Worm (Caenorhabditis elegans) whole organism, mixed stage, embryonic: ENCODE results near the gene K12D9.1.

ENCODE experiments used
- M03D4.4 ChIP-seq: sonication (generic microtip); optimal IDR thresholded peaks from 2 replicates; lab custom pipeline; 2017; ENCODE audit warnings: mild to moderate bottlenecking, missing genetic modification characterization, missing compliant biosample characterization
- bed-3 ChIP-seq: fragments of 200-800 bp; sonication (Bioruptor generic); optimal IDR thresholded peaks from 3 replicates; lab custom pipeline; 2018; ENCODE audit warnings: mild to moderate bottlenecking, missing genetic modification characterization, moderate library complexity, missing compliant biosample characterization
- blmp-1 ChIP-seq: fragments of 150-350 bp; optimal IDR thresholded peaks from 2 replicates; lab custom pipeline; 2014; ENCODE audit warnings: missing biosample characterization, missing genetic modification characterization
- ceh-39 ChIP-seq: fragments of 150-350 bp; optimal IDR thresholded peaks from 2 replicates; lab custom pipeline; 2014; ENCODE audit warnings: missing biosample characterization, missing genetic modification characterization
- ceh-43 ChIP-seq: fragments of 200-800 bp; sonication (Bioruptor generic); optimal IDR thresholded peaks from 2 replicates; lab custom pipeline; 2018; ENCODE audit warnings: mild to moderate bottlenecking, missing genetic modification characterization, moderate library complexity, missing compliant biosample characterization
- ceh-83 ChIP-seq: fragments of 200-800 bp; sonication (Bioruptor generic); optimal IDR thresholded peaks from 2 replicates; lab custom pipeline; 2018; ENCODE audit warnings: mild to moderate bottlenecking, missing genetic modification characterization, missing compliant biosample characterization
- ces-1 ChIP-seq: fragments of 150-350 bp; optimal IDR thresholded peaks from 2 replicates; lab custom pipeline; 2014; ENCODE audit warnings: missing biosample characterization, missing genetic modification reagents, missing genetic modification characterization
- drap-1 ChIP-seq: fragments of 200-800 bp; sonication (Bioruptor generic); optimal IDR thresholded peaks from 3 replicates; lab custom pipeline; 2018; ENCODE audit warnings: mild to moderate bottlenecking, missing genetic modification characterization, missing compliant biosample characterization
- elt-1 ChIP-seq: sonication (generic microtip); optimal IDR thresholded peaks from 2 replicates; lab custom pipeline; 2017; ENCODE audit warnings: missing genetic modification characterization, mild to moderate bottlenecking, missing compliant biosample characterization, antibody characterized with exemption, moderate library complexity, borderline replicate concordance; ENCODE audit not compliant: insufficient read depth
- elt-3 ChIP-seq: fragments of 150-350 bp; optimal IDR thresholded peaks from 2 replicates; lab custom pipeline; 2014; ENCODE audit warnings: missing biosample characterization, missing genetic modification characterization
- flh-1 ChIP-seq: fragments of 200-800 bp; sonication (Bioruptor generic); optimal IDR thresholded peaks from 2 replicates; lab custom pipeline; 2018; ENCODE audit warnings: mild to moderate bottlenecking, missing genetic modification characterization, moderate library complexity, missing compliant biosample characterization
- ham-2 ChIP-seq: fragments of 200-800 bp; sonication (Bioruptor generic); optimal IDR thresholded peaks from 2 replicates; lab custom pipeline; 2018; ENCODE audit warnings: mild to moderate bottlenecking, missing genetic modification characterization, missing compliant biosample characterization
- hlh-1 ChIP-seq: fragments of 150-350 bp; optimal IDR thresholded peaks from 2 replicates; lab custom pipeline; 2014; ENCODE audit warnings: missing biosample characterization, missing genetic modification reagents, missing genetic modification characterization
- lin-13 ChIP-seq: fragments of 150-350 bp; optimal IDR thresholded peaks from 2 replicates; lab custom pipeline; 2014; ENCODE audit warnings: missing biosample characterization, missing genetic modification characterization
- lin-32 ChIP-seq: fragments of 200-800 bp; sonication (Bioruptor generic); optimal IDR thresholded peaks from 2 replicates; lab custom pipeline; 2018; ENCODE audit warnings: mild to moderate bottlenecking, missing genetic modification characterization, missing compliant biosample characterization
- lsy-2 ChIP-seq: fragments of 150-350 bp; optimal IDR thresholded peaks from 2 replicates; lab custom pipeline; 2014; ENCODE audit warnings: missing biosample characterization, missing genetic modification characterization
- mab-5 ChIP-seq: fragments of 150-350 bp; optimal IDR thresholded peaks from 2 replicates; lab custom pipeline; 2014; ENCODE audit warnings: missing biosample characterization, missing genetic modification characterization
- mep-1 ChIP-seq: fragments of 150-350 bp; optimal IDR thresholded peaks from 2 replicates; lab custom pipeline; 2017; ENCODE audit warnings: missing biosample characterization, missing genetic modification reagents, missing genetic modification characterization, inconsistent platforms
- mls-2 ChIP-seq: sonication (generic microtip); optimal IDR thresholded peaks from 2 replicates; lab custom pipeline; 2016; ENCODE audit warnings: mild to moderate bottlenecking, missing genetic modification characterization, moderate library complexity, missing compliant biosample characterization
- nhr-12 ChIP-seq: fragments of 150-350 bp; optimal IDR thresholded peaks from 2 replicates; lab custom pipeline; 2014; ENCODE audit warnings: missing biosample characterization, missing genetic modification characterization
- nhr-2 ChIP-seq: fragments of 150-350 bp; optimal IDR thresholded peaks from 2 replicates; lab custom pipeline; 2014; ENCODE audit warnings: missing biosample characterization, missing genetic modification characterization
- nhr-237 ChIP-seq: fragments of 150-350 bp; optimal IDR thresholded peaks from 2 replicates; lab custom pipeline; 2014; ENCODE audit warnings: missing biosample characterization, missing genetic modification characterization
- nhr-28 ChIP-seq: fragments of 150-350 bp; optimal IDR thresholded peaks from 2 replicates; lab custom pipeline; 2014; ENCODE audit warnings: missing biosample characterization, missing genetic modification characterization
- nhr-76 ChIP-seq: sonication (generic microtip); optimal IDR thresholded peaks from 2 replicates; lab custom pipeline; 2017; ENCODE audit warnings: missing biosample characterization, missing genetic modification characterization
- pha-4 ChIP-seq: fragments of 150-350 bp; optimal IDR thresholded peaks from 2 replicates; lab custom pipeline; 2018; ENCODE audit warnings: missing biosample characterization, missing genetic modification reagents, missing genetic modification characterization
- sem-2 ChIP-seq: fragments of 200-800 bp; sonication (Bioruptor generic); optimal IDR thresholded peaks from 2 replicates; lab custom pipeline; 2018; ENCODE audit warnings: mild to moderate bottlenecking, missing genetic modification characterization, missing compliant biosample characterization
- sptf-1 ChIP-seq: sonication (generic microtip); optimal IDR thresholded peaks from 2 replicates; lab custom pipeline; 2017; ENCODE audit warnings: mild to moderate bottlenecking, missing genetic modification characterization, moderate library complexity, missing compliant biosample characterization
- tbx-8 ChIP-seq: fragments of 200-800 bp; sonication (Bioruptor generic); optimal IDR thresholded peaks from 2 replicates; lab custom pipeline; 2018; ENCODE audit warnings: mild to moderate bottlenecking, missing genetic modification characterization, moderate library complexity, missing compliant biosample characterization
- unc-120 ChIP-seq: sonication (generic microtip); optimal IDR thresholded peaks from 2 replicates; lab custom pipeline; 2017; ENCODE audit warnings: missing genetic modification characterization, missing compliant biosample characterization; ENCODE audit not compliant: poor library complexity, severe bottlenecking
- unc-39 ChIP-seq: fragments of 150-350 bp; optimal IDR thresholded peaks from 2 replicates; lab custom pipeline; 2014; ENCODE audit warnings: missing biosample characterization, missing genetic modification characterization
- unc-62 ChIP-seq: fragments of 150-350 bp; optimal IDR thresholded peaks from 2 replicates; lab custom pipeline; 2014; ENCODE audit warnings: missing biosample characterization, missing genetic modification reagents, missing genetic modification characterization
- zip-8 ChIP-seq: fragments of 150-350 bp; optimal IDR thresholded peaks from 2 replicates; lab custom pipeline; 2014; ENCODE audit warnings: missing biosample characterization, missing genetic modification characterization
- ztf-11 ChIP-seq: fragments of 150-350 bp; optimal IDR thresholded peaks from 2 replicates; lab custom pipeline; 2014; ENCODE audit warnings: missing biosample characterization, missing genetic modification characterization

K12D9.1 gene

DNA sequence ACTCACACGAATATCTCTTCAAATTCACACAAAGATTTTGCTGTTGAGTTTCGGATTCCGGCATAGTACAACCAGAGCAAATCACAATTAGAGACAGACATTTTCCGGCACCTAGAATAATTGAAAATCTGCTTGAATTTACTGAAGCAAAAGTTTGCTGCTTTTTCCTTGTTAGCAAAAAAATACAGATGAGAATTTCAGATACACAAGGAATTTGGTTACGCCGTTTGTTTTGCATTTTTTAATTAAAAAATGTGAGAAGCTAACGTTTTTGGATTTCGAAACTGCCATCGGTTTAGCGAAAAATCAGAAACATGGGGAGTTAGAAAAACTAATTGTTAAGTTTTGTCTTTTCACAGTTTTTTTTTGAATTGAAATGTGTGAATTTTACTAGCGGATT is 34.3 kb upstream of the K12D9.1 start, which contains the start of gene srw-118:
srw-118 (minus strand) TSS at position 101 of the 400 bp plus-strand sequence.
- no peak for TF ChIP-seq ham-2 (GFP tag; lab: Kevin White, UChicago)
- no peak for TF ChIP-seq M03D4.4 (tag; lab: Kevin White, UChicago)
- no peak for TF ChIP-seq bed-3 (GFP tag; lab: Kevin White, UChicago)
- TF ChIP-seq lin-13, result no peak
- TF ChIP-seq zip-8, result no peak
- no peak for TF ChIP-seq mls-2 (tag; lab: Kevin White, UChicago)
- no peak for TF ChIP-seq elt-3
- TF ChIP-seq ceh-39 (tag; lab: Kevin White, UChicago), result no peak
- no peak for TF ChIP-seq lsy-2
- no peak for TF ChIP-seq unc-120
- TF ChIP-seq ceh-83 (GFP tag; lab: Kevin White, UChicago), result no peak
- no peak for TF ChIP-seq flh-1
- no peak for TF ChIP-seq nhr-237
- TF ChIP-seq, all 35 proteins: peak for 0

DNA sequence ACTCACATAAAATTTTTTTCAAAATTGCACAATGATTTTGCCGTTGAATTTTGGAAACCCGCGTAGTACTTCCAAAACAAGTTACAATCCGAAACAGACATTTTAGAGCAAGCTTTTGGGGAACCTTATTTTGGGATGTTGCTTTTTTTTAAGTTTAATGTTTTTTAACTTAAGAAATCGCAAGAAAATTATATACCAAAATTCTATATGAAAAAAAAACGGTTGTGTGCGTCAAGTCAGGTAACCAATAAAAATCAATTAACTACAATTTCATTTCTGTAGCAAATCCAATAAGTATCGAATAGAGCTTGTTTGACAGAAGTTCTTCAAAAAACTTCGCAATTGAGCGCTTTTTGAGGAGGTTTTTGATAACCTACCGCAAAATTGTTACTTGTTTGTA is 30.9 kb upstream of the K12D9.1 start, which contains the start of gene srw-117:
srw-117 (minus strand) TSS at position 101 of the 400 bp plus-strand sequence.
- no peak for TF ChIP-seq flh-1
- TF ChIP-seq nhr-28 (tag; lab: Kevin White, UChicago), result no peak
- no peak for TF ChIP-seq ceh-43
- no peak for TF ChIP-seq sptf-1
- no peak for TF ChIP-seq zip-8
- TF ChIP-seq ztf-11, result no peak
- TF ChIP-seq nhr-2, result no peak
- TF ChIP-seq drap-1 (GFP tag; lab: Kevin White, UChicago), result no peak
- no peak for TF ChIP-seq lsy-2

DNA sequence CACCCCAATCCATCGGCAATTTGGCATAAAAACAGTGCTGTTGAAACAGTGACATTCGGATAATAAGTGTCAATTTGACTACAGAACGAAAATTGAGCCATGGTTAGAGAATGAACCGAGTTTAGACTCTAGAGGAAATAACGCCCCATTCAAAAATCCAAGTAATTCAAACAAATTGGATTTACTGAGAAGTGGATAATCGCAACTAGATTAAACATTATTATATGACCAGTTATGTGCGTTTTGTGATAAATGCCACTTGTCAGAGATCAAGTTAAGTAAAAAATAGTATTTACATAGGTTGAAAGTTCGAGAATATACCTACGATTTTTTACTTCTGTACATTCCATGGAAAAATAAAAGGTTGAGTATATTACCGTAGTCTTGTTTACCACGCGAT is 29.0 kb upstream of the K12D9.1 start, which contains the start of gene srw-139:
srw-139 (minus strand) TSS at position 101 of the 400 bp plus-strand sequence.
- TF ChIP-seq pha-4 (tag; lab: Kevin White, UChicago), result no peak
- no peak for TF ChIP-seq lin-32 (GFP tag; lab: Kevin White, UChicago)
- TF ChIP-seq nhr-76 (tag; lab: Kevin White, UChicago), result no peak
- no peak for TF ChIP-seq sptf-1
- TF ChIP-seq tbx-8 (GFP tag; lab: Kevin White, UChicago), result no peak
- no peak for TF ChIP-seq sem-2
- TF ChIP-seq ztf-11, result no peak
- no peak for TF ChIP-seq mab-5 (tag; lab: Kevin White, UChicago)
- no peak for TF ChIP-seq zip-8
- TF ChIP-seq mep-1 (tag; lab: Kevin White, UChicago), result no peak
- TF ChIP-seq blmp-1 (tag; lab: Kevin White, UChicago), result no peak
- no peak for TF ChIP-seq nhr-2
- TF ChIP-seq hlh-1, result no peak
- TF ChIP-seq elt-3, result no peak
- no peak for TF ChIP-seq ceh-39 (tag; lab: Kevin White, UChicago)
- no peak for TF ChIP-seq bed-3 (GFP tag; lab: Kevin White, UChicago)
- TF ChIP-seq ces-1 (GFP tag; lab: Kevin White, UChicago), result no peak
- TF ChIP-seq, all 35 proteins: peak for 0

DNA sequence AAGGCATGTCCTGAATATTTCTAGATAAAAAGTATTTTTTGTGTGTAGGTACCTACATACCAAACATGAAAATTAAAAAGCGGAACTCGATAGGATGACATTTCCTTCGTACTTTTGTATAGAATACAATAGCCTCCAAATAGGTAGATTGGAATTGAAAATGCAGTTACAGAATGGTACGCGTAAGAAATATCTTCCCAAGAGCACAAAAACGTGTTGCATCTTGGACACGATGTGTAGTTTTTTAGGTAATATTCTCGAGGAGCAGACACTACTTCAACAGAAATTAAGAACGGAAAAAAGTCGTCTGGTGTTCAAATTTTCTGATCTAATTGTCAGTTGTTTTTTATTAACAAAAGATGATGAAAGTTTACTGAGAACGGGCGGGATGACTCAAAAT is 26.9 kb upstream of the K12D9.1 start, which contains the start of gene srh-85:
srh-85 (minus strand) TSS at position 101 of the 400 bp plus-strand sequence.
- TF ChIP-seq unc-39 (tag; lab: Kevin White, UChicago), result no peak
- no peak for TF ChIP-seq M03D4.4 (tag; lab: Kevin White, UChicago)
- no peak for TF ChIP-seq nhr-76 (tag; lab: Kevin White, UChicago)
- TF ChIP-seq mep-1 (tag; lab: Kevin White, UChicago), result no peak
- TF ChIP-seq ham-2 (GFP tag; lab: Kevin White, UChicago), result no peak
- TF ChIP-seq nhr-12 (tag; lab: Kevin White, UChicago), result no peak
- TF ChIP-seq elt-1 (tag; lab: Kevin White, UChicago), result no peak
- TF ChIP-seq nhr-28 (tag; lab: Kevin White, UChicago), result no peak
- no peak for TF ChIP-seq ceh-39 (tag; lab: Kevin White, UChicago)
- TF ChIP-seq drap-1 (GFP tag; lab: Kevin White, UChicago), result no peak
- no peak for TF ChIP-seq ces-1 (GFP tag; lab: Kevin White, UChicago)
- TF ChIP-seq lsy-2, result no peak

DNA sequence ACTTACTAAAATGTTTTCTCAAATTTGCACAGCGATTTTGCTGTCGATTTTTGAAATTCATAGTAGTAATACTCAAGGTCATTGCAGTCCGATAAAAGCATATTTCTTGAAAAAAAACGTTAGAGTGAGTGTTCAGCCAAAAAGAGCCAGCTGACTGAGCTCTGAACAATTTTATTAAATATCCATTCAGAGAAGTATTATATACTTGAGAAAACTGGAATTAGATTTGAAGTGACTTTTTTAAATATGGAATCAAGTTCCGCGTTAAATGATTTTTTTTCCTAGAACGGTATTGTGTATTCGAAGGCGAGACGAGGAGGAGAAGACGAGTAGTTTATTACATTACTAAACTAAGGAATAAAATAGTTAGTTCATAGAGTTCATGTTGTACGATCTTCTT is 22.8 kb upstream of the K12D9.1 start, which contains the start of gene srw-121:
srw-121 (minus strand) TSS at position 101 of the 400 bp plus-strand sequence.
- TF ChIP-seq pha-4 (tag; lab: Kevin White, UChicago) (no peak), unc-120 (no peak), mab-5 (tag; lab: Kevin White, UChicago) (no peak), unc-39 (tag; lab: Kevin White, UChicago) (no peak), ztf-11 (no peak), nhr-28 (tag; lab: Kevin White, UChicago) (no peak), sem-2 (no peak), ces-1 (GFP tag; lab: Kevin White, UChicago) (no peak), unc-62 (GFP tag; lab: Kevin White, UChicago) (no peak)
